Fruit fly (Drosophila melanogaster): ENCODE measurements around the gene CG42395.

Gene CG42395

dm6 chrX:9582659-9583317, 6.7 kb upstream of the CG42395 start:
- TF ChIP-seq foxo (GFP tag; optimal IDR thresholded peaks at IDR 0.05) (peak in 1 of 2 experiments; percentile 73), fru (GFP tag; optimal IDR thresholded peaks at IDR 0.05) (peak; percentile 64), Vsx2 (GFP tag; optimal IDR thresholded peaks at IDR 0.05; ENCODE audit: partially characterized antibody) (no peak), Hnf4 (GFP tag; optimal IDR thresholded peaks at IDR 0.05) (peak; percentile 22), tai (GFP tag; optimal IDR thresholded peaks at IDR 0.05) (no peak), N (GFP tag; optimal IDR thresholded peaks at IDR 0.05) (no peak), usp (GFP tag; optimal IDR thresholded peaks at IDR 0.05) (no peak), lola (GFP tag; optimal IDR thresholded peaks at IDR 0.05) (no peak), woc (GFP tag; optimal IDR thresholded peaks at IDR 0.05) (peak; percentile 36), Abd-B (GFP tag; optimal IDR thresholded peaks at IDR 0.05) (no peak), Jra (GFP tag; optimal IDR thresholded peaks at IDR 0.05) (peak; percentile 20), CG32264 (GFP tag; optimal IDR thresholded peaks at IDR 0.05) (no peak), dmrt93B (GFP tag; optimal IDR thresholded peaks at IDR 0.05) (peak; percentile 41), dl (GFP tag; optimal IDR thresholded peaks at IDR 0.05; ENCODE audit: insufficient read depth in 1 of 2, partially characterized antibody in 2 of 2) (no peak), GATAd (GFP tag; optimal IDR thresholded peaks at IDR 0.05) (no peak), Dif (GFP tag; optimal IDR thresholded peaks at IDR 0.05; ENCODE audit: partially characterized antibody) (no peak), dsf (GFP tag; optimal IDR thresholded peaks at IDR 0.05; ENCODE audit: borderline replicate concordance) (no peak), CG9705 (GFP tag; optimal IDR thresholded peaks at IDR 0.05) (peak; percentile 1), Rel (GFP tag; optimal IDR thresholded peaks at IDR 0.05) (no peak), Rel (tag; optimal IDR thresholded peaks at IDR 0.05) (peak; percentile 25), Mio (GFP tag; optimal IDR thresholded peaks at IDR 0.05) (no peak), HLH106 (tag; optimal IDR thresholded peaks at IDR 0.05) (peak; percentile 70), sage (GFP tag; optimal IDR thresholded peaks at IDR 0.05) (no peak), CrebA (GFP tag; optimal IDR thresholded peaks at IDR 0.05; ENCODE audit: borderline replicate concordance) (no peak), rgr (GFP tag; optimal IDR thresholded peaks at IDR 0.05) (peak; percentile 57), ey (GFP tag; optimal IDR thresholded peaks at IDR 0.05) (peak; percentile 55), Sp1 (GFP tag; optimal IDR thresholded peaks at IDR 0.05) (peak; percentile 76), Hr78 (GFP tag; optimal IDR thresholded peaks at IDR 0.05) (no peak), Hr83 (GFP tag; optimal IDR thresholded peaks at IDR 0.05; ENCODE audit: poor library complexity, severe bottlenecking) (no peak), sv (GFP tag; optimal IDR thresholded peaks at IDR 0.05) (no peak), Myc (optimal IDR thresholded peaks at IDR 0.05) (no peak), br (GFP tag; optimal IDR thresholded peaks at IDR 0.05) (peak; percentile 36), jim (GFP tag; optimal IDR thresholded peaks at IDR 0.05) (no peak), OdsH (GFP tag; optimal IDR thresholded peaks at IDR 0.05) (peak; percentile 70), brk (GFP tag; optimal IDR thresholded peaks at IDR 0.05) (peak; percentile 40), psq (GFP tag; optimal IDR thresholded peaks at IDR 0.05) (peak; percentile 45), Dfd (GFP tag; optimal IDR thresholded peaks at IDR 0.05) (peak; percentile 14), pan (optimal IDR thresholded peaks at IDR 0.05) (no peak), h (GFP tag; optimal IDR thresholded peaks at IDR 0.05) (peak; percentile 68)

- TF ChIP-seq woc (GFP tag; optimal IDR thresholded peaks at IDR 0.05) (peak; percentile 28), Mio (GFP tag; optimal IDR thresholded peaks at IDR 0.05) (no peak), usp (GFP tag; optimal IDR thresholded peaks at IDR 0.05) (no peak), Hr83 (GFP tag; optimal IDR thresholded peaks at IDR 0.05; ENCODE audit: poor library complexity, severe bottlenecking) (peak; percentile 1), ey (GFP tag; optimal IDR thresholded peaks at IDR 0.05) (no peak), Rel (GFP tag; optimal IDR thresholded peaks at IDR 0.05) (no peak), Rel (tag; optimal IDR thresholded peaks at IDR 0.05) (peak; percentile 27), GATAd (GFP tag; optimal IDR thresholded peaks at IDR 0.05) (no peak), Hr78 (GFP tag; optimal IDR thresholded peaks at IDR 0.05) (no peak), sage (GFP tag; optimal IDR thresholded peaks at IDR 0.05) (no peak), tai (GFP tag; optimal IDR thresholded peaks at IDR 0.05) (no peak), CrebA (GFP tag; optimal IDR thresholded peaks at IDR 0.05; ENCODE audit: borderline replicate concordance) (no peak), br (GFP tag; optimal IDR thresholded peaks at IDR 0.05) (no peak), psq (GFP tag; optimal IDR thresholded peaks at IDR 0.05) (peak; percentile 3), foxo (GFP tag; optimal IDR thresholded peaks at IDR 0.05) (peak in 1 of 2 experiments; percentile 9), Hnf4 (GFP tag; optimal IDR thresholded peaks at IDR 0.05) (no peak), Vsx2 (GFP tag; optimal IDR thresholded peaks at IDR 0.05; ENCODE audit: partially characterized antibody) (no peak), Jra (GFP tag; optimal IDR thresholded peaks at IDR 0.05) (no peak), sv (GFP tag; optimal IDR thresholded peaks at IDR 0.05) (no peak), Dif (GFP tag; optimal IDR thresholded peaks at IDR 0.05; ENCODE audit: partially characterized antibody) (no peak), h (GFP tag; optimal IDR thresholded peaks at IDR 0.05) (no peak), OdsH (GFP tag; optimal IDR thresholded peaks at IDR 0.05) (no peak), brk (GFP tag; optimal IDR thresholded peaks at IDR 0.05) (no peak), Myc (optimal IDR thresholded peaks at IDR 0.05) (no peak), CG32264 (GFP tag; optimal IDR thresholded peaks at IDR 0.05) (no peak), dmrt93B (GFP tag; optimal IDR thresholded peaks at IDR 0.05) (no peak), jim (GFP tag; optimal IDR thresholded peaks at IDR 0.05) (no peak)
These were observed 5.8 kb upstream of the CG42395 start for dm6 chrX:9581869-9582268.

All from whole organism, wandering third instar larva.